Worm (Caenorhabditis elegans) whole organism, L2 larva: ENCODE data around the gene nhr-38.

Experiments used
- F13H6.1 ChIP-seq: sonication (generic microtip); optimal IDR thresholded peaks from 2 replicates; lab custom pipeline; 2016; ENCODE audit warnings: missing genetic modification characterization, missing compliant biosample characterization
- alr-1 ChIP-seq: fragments of 150-350 bp; optimal IDR thresholded peaks from 2 replicates; lab custom pipeline; 2014; ENCODE audit warnings: missing biosample characterization, missing genetic modification characterization
- unc-55 ChIP-seq: fragments of 150-350 bp; sonication (generic microtip); optimal IDR thresholded peaks from 3 replicates; lab custom pipeline; 2014; ENCODE audit warnings: missing biosample characterization, missing genetic modification reagents, missing genetic modification characterization

DNA sequence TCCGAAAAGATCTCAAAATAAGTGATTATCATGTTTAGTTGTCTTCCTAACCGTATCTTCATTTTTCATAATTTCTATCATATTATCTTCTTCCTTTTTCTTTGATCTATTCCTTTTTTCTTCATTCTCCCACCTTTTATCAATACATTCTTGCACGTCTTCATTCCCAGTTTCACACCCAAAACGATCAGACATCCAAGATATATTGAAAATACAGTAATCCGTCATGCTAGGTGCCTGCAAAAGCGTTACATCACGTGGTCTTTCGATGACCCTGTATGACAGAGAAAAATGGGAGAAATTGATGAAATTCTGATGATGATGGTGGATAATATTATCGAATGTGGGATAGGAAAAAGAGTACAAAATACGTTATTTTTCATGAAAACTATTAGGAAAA is 37.6 kb upstream of the nhr-38 start:
- TF ChIP-seq alr-1 (tag; lab: Kevin White, UChicago) (no peak), unc-55 (GFP tag; lab: Kevin White, UChicago) (no peak), F13H6.1 (tag; lab: Kevin White, UChicago) (no peak)
